Worm (Caenorhabditis elegans): ENCODE measurements around the gene acbp-3.

ce11 chrX:10891890-10892289 lies 11.2 kb upstream of the acbp-3 start, which contains the start of gene F47B10.3:
- TF ChIP-seq attf-6 (GFP tag; IDR thresholded peaks at IDR 0.05) = no peak
- TF ChIP-seq tbp1 (GFP tag; optimal IDR thresholded peaks at IDR 0.05) = no peak
- TF ChIP-seq egrh-3 (GFP tag; IDR thresholded peaks at IDR 0.05) = no peak
- no peak for TF ChIP-seq him-1 (tag; optimal IDR thresholded peaks at IDR 0.05)
